Fruit fly (Drosophila melanogaster): Measurements from ENCODE around the gene Amun.
A peak's percentile ranks its signal among the peaks of the same experiment; 100 is the strongest.

Amun gene

DNA sequence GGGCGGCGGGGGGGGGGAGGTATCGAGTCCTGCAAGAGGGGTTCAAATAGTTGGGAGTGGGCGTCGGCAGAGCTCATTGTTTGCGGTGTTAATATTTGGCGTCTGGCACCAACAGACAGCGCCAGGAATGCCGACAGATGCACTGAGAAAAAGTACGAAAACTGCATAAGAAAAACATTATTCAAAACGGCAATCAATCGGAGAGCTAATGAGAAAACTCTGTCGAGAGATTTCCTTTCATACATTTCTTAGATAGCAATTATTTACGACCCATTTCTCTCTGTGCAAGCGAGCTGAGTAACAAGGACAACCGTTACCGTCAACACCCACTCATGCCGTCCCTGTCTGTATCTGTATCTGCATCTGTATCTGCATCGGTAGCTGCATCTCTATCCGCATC is 51.3 kb downstream of the Amun start (continued):
- TF ChIP-seq salr (GFP tag; optimal IDR thresholded peaks at IDR 0.05) (peak; percentile 1 to 21), CG11294 (GFP tag; IDR thresholded peaks at IDR 0.05) (peak; percentile 30; the same call in 1 of the 2 replicates), ss (GFP tag; optimal IDR thresholded peaks at IDR 0.05) (peak; percentile 7 to 51), fkh (GFP tag; optimal IDR thresholded peaks at IDR 0.05) (no peak), Sox14 (GFP tag; optimal IDR thresholded peaks at IDR 0.05) (no peak), CG11762 (GFP tag; optimal IDR thresholded peaks at IDR 0.05; ENCODE audit: insufficient read depth) (no peak), Blimp-1 (GFP tag; optimal IDR thresholded peaks at IDR 0.05) (no peak), CG6854 (GFP tag; optimal IDR thresholded peaks at IDR 0.05) (no peak), CG10669 (GFP tag; optimal IDR thresholded peaks at IDR 0.05) (peak; percentile 51), CG6276 (GFP tag; optimal IDR thresholded peaks at IDR 0.05) (peak; percentile 18)

- TF ChIP-seq Eip78C (GFP tag), result peak; percentile 76
- no peak for TF ChIP-seq Eip93F (GFP tag; optimal IDR thresholded peaks at IDR 0.05)
- TF ChIP-seq CG10669 (GFP tag; optimal IDR thresholded peaks at IDR 0.05), result peak; percentile 38
- peak; percentile 58 for TF ChIP-seq CG7368 (GFP tag; optimal IDR thresholded peaks at IDR 0.05)
- peak; percentile 18 for TF ChIP-seq Smox (GFP tag; optimal IDR thresholded peaks at IDR 0.05)
- peak; percentile 26 for TF ChIP-seq net (GFP tag; optimal IDR thresholded peaks at IDR 0.05)
- no peak for TF ChIP-seq Ets21C (GFP tag; optimal IDR thresholded peaks at IDR 0.05)
- TF ChIP-seq Hr4 (GFP tag; optimal IDR thresholded peaks at IDR 0.05), result no peak
- TF ChIP-seq ss (GFP tag; optimal IDR thresholded peaks at IDR 0.05), result no peak
- peak; percentile 39; the same call in 1 of the 3 replicates for TF ChIP-seq CG6163 (GFP tag; IDR thresholded peaks at IDR 0.05)
- peak; percentile 0 for TF ChIP-seq vri (GFP tag; optimal IDR thresholded peaks at IDR 0.05)
- peak; percentile 7 for TF ChIP-seq cyc (GFP tag; optimal IDR thresholded peaks at IDR 0.05)
- TF ChIP-seq eg (GFP tag; IDR thresholded peaks at IDR 0.05), result no peak
- no peak for TF ChIP-seq CG11762 (GFP tag; optimal IDR thresholded peaks at IDR 0.05; ENCODE audit: insufficient read depth)
- TF ChIP-seq Sox102F (GFP tag; optimal IDR thresholded peaks at IDR 0.05), result peak; percentile 39
- TF ChIP-seq salr (GFP tag; optimal IDR thresholded peaks at IDR 0.05), result no peak
- no peak for TF ChIP-seq CG4318 (GFP tag; optimal IDR thresholded peaks at IDR 0.05)
- no peak for TF ChIP-seq CG32006 (GFP tag; optimal IDR thresholded peaks at IDR 0.05)
- no peak for TF ChIP-seq CG6276 (GFP tag; optimal IDR thresholded peaks at IDR 0.05)
- peak; percentile 50 for TF ChIP-seq CG6792 (GFP tag; optimal IDR thresholded peaks at IDR 0.05)
- TF ChIP-seq fd85E (GFP tag; optimal IDR thresholded peaks at IDR 0.05), result no peak
- no peak for TF ChIP-seq achi (GFP tag; optimal IDR thresholded peaks at IDR 0.05)
- TF ChIP-seq CG8319 (GFP tag; optimal IDR thresholded peaks at IDR 0.05), result peak; percentile 7
- TF ChIP-seq Lpt (GFP tag; optimal IDR thresholded peaks at IDR 0.05), result no peak
- TF ChIP-seq CG11902 (GFP tag; optimal IDR thresholded peaks at IDR 0.05), result no peak
- TF ChIP-seq fkh (GFP tag; optimal IDR thresholded peaks at IDR 0.05), result peak; percentile 62
- TF ChIP-seq Blimp-1 (GFP tag; optimal IDR thresholded peaks at IDR 0.05), result peak; percentile 2
- no peak for TF ChIP-seq CG15336 (GFP tag; IDR thresholded peaks at IDR 0.05)
- TF ChIP-seq Met (GFP tag; optimal IDR thresholded peaks at IDR 0.05), result peak; percentile 77
- TF ChIP-seq CG8632 (GFP tag; optimal IDR thresholded peaks at IDR 0.05), result peak; percentile 41
- peak; percentile 50 for TF ChIP-seq CG34406 (GFP tag; optimal IDR thresholded peaks at IDR 0.05)
- no peak for TF ChIP-seq CG11294 (GFP tag; IDR thresholded peaks at IDR 0.05)
- no peak for TF ChIP-seq Ets96B (tag; optimal IDR thresholded peaks at IDR 0.05)
- peak; percentile 46 for TF ChIP-seq esn (GFP tag; optimal IDR thresholded peaks at IDR 0.05)
- TF ChIP-seq CG3919 (GFP tag; optimal IDR thresholded peaks at IDR 0.05), result peak; percentile 21
- TF ChIP-seq CG6854 (GFP tag; optimal IDR thresholded peaks at IDR 0.05), result peak; percentile 29
- TF ChIP-seq svp (GFP tag), result no peak
- TF ChIP-seq fd59A (GFP tag; optimal IDR thresholded peaks at IDR 0.05), result no peak
- TF ChIP-seq Eip75B (GFP tag; optimal IDR thresholded peaks at IDR 0.05), result peak; percentile 28
These were observed 54.9 kb downstream of the Amun start for dm6 chrX:11660476-11660875.

Data from whole organism, prepupa.